Worm (Caenorhabditis elegans) whole organism, L4/young adult: ENCODE measurements around the gene F35G2.5.

Experiments
- W03F9.2 ChIP-seq: fragments of 150-350 bp; optimal IDR thresholded peaks from 2 replicates; lab custom pipeline; 2014; ENCODE audit warnings: missing biosample characterization, missing genetic modification characterization
- dao-5 ChIP-seq: sonication (generic microtip); optimal IDR thresholded peaks from 2 replicates; lab custom pipeline; 2016; ENCODE audit warnings: missing genotype, missing genetic modification characterization, moderate library complexity, missing compliant biosample characterization

ce11 chrIV:12208984-12209676 lies 10.3 kb upstream of the F35G2.5 start, which contains the start of the genes marb-1 and F35G2.3:
- TF ChIP-seq dao-5 (tag; lab: Kevin White, UChicago) (no peak), W03F9.2 (tag; lab: Kevin White, UChicago) (no peak)
